Fruit fly (Drosophila melanogaster): ENCODE results near the gene CG10958.

DNA sequence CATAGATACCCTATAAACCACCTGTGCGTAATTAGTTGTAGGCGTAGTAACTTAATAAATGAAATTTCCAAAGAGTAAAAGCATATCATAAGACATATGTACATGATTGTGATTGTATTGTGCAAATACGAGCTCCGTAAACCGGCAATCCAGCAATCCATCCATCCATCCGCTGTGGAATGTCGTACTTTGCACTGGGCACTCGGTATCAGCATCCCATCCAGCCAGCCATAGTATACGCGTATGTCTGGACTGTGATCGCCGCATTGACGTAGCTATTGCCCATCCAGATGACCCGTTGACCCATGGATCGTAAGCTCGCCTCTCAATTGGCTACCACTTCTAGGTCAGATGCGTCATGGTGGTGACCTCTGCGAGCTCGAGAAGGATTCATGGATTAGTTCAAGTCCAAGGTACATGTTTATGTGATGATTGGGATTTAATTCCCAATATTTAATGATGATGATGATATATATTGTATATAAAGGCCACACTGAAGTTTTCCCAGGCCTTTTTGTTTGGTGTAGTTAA, 26.9 kb downstream of the CG10958 start:
- no peak for TF ChIP-seq br (GFP tag; optimal IDR thresholded peaks at IDR 0.05)
- TF ChIP-seq dsf (GFP tag; optimal IDR thresholded peaks at IDR 0.05; ENCODE audit: borderline replicate concordance) = no peak
- no peak for TF ChIP-seq sage (GFP tag; optimal IDR thresholded peaks at IDR 0.05)
- no peak for TF ChIP-seq brk (GFP tag; optimal IDR thresholded peaks at IDR 0.05)
- no peak for TF ChIP-seq Rel (GFP tag; optimal IDR thresholded peaks at IDR 0.05)
- TF ChIP-seq Rel (tag; optimal IDR thresholded peaks at IDR 0.05) = no peak
- TF ChIP-seq lola (GFP tag; optimal IDR thresholded peaks at IDR 0.05) = no peak
- no peak for TF ChIP-seq dmrt93B (GFP tag; optimal IDR thresholded peaks at IDR 0.05)
- no peak for TF ChIP-seq Dfd (GFP tag; optimal IDR thresholded peaks at IDR 0.05)
- no peak for TF ChIP-seq dl (GFP tag; optimal IDR thresholded peaks at IDR 0.05; ENCODE audit: insufficient read depth in 1 of 2, partially characterized antibody in 2 of 2)

Data from whole organism, wandering third instar larva.